Worm (Caenorhabditis elegans) whole organism, L4/young adult: ENCODE results near the gene F49E2.5.

Source experiments
- dao-5 ChIP-seq: sonication (generic microtip); optimal IDR thresholded peaks from 2 replicates; lab custom pipeline; 2016; ENCODE audit warnings: missing genotype, missing genetic modification characterization, moderate library complexity, missing compliant biosample characterization
- him-1 ChIP-seq: sonication (generic microtip); optimal IDR thresholded peaks from 2 replicates; lab custom pipeline; 2016; ENCODE audit warnings: missing genotype, missing genetic modification reagents, missing genetic modification characterization, missing compliant biosample characterization

DNA sequence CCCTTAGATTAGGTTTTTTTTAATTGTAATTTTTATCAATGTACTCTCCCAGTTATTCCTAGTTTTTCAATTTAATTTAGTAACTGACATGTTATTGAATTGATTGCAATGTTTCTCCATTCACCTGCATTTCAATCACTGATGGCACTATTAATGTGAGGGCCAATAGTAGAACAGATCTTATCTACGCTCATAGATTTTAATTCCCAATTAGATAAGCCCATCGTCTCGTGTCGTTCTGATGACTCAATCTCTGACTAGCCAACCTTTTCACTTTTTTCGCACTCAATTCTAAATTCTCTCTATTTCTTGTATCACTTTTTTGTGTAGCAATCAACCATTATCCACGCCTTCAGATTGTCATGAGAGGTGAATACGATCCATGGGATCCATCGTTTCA is 31.0 kb upstream of the F49E2.5 start:
- TF ChIP-seq him-1 (tag; lab: Kevin White, UChicago) (no peak), dao-5 (tag; lab: Kevin White, UChicago) (no peak)
